Fruit fly (Drosophila melanogaster) whole organism, embryonic: ENCODE measurements around the gene g.

ENCODE experiments used
- Aef1 ChIP-seq: fragments of 200-800 bp; sonication (Bioruptor generic); IDR thresholded peaks from 3 replicates; pipeline ENCODE4 v1.3.6; 2022; ENCODE audit warnings: missing biosample characterization, missing genetic modification characterization
- Atf6 ChIP-seq: fragments of 200-800 bp; sonication (Bioruptor generic); IDR thresholded peaks from 2 replicates; pipeline ENCODE4 v1.3.6; 2022; ENCODE audit warnings: missing biosample characterization, missing genetic modification characterization
- Awh ChIP-seq: fragments of 200-800 bp; sonication (Bioruptor generic); IDR thresholded peaks from 2 replicates; pipeline ENCODE4, ENCODE4 v1.3.6; 2022; ENCODE audit warnings: missing biosample characterization, missing genetic modification characterization
- Bteb2 ChIP-seq: fragments of 200-800 bp; sonication (Bioruptor generic); optimal IDR thresholded peaks from 2 replicates; lab custom pipeline; 2016; ENCODE audit warnings: missing biosample characterization, missing genetic modification characterization
- CG10147 ChIP-seq: fragments of 200-800 bp; sonication (Bioruptor generic); optimal IDR thresholded peaks from 2 replicates; lab custom pipeline; 2019; ENCODE audit warnings: missing biosample characterization, mild to moderate bottlenecking, missing genetic modification characterization, moderate library complexity
- CG10543 ChIP-seq: fragments of 200-800 bp; sonication (Bioruptor generic); optimal IDR thresholded peaks from 3 replicates; lab custom pipeline; 2017; ENCODE audit warnings: missing biosample characterization, mild to moderate bottlenecking, missing genetic modification characterization, moderate library complexity
- CG11560 ChIP-seq: fragments of 200-800 bp; sonication (Bioruptor generic); IDR thresholded peaks from 3 replicates; pipeline ENCODE4 v1.3.6; 2022; ENCODE audit warnings: missing biosample characterization, missing genetic modification characterization
- CG12071 ChIP-seq: fragments of 200-800 bp; sonication (Bioruptor generic); optimal IDR thresholded peaks from 3 replicates; lab custom pipeline; 2018; ENCODE audit warnings: missing biosample characterization, mild to moderate bottlenecking, missing genetic modification characterization
- CG12391 ChIP-seq: fragments of 200-800 bp; sonication (Bioruptor generic); optimal IDR thresholded peaks from 3 replicates; lab custom pipeline; 2018; ENCODE audit warnings: missing biosample characterization, mild to moderate bottlenecking, missing genetic modification characterization, moderate library complexity
- CG12942 ChIP-seq: fragments of 200-800 bp; sonication (Bioruptor generic); optimal IDR thresholded peaks from 3 replicates; lab custom pipeline; 2016; ENCODE audit warnings: missing biosample characterization, missing genetic modification characterization
- CG14050 ChIP-seq: fragments of 200-800 bp; sonication (Bioruptor generic); IDR thresholded peaks from 3 replicates; pipeline ENCODE4 v1.3.6; 2022; ENCODE audit warnings: missing biosample characterization, missing genetic modification characterization
- CG15011 ChIP-seq: fragments of 200-800 bp; sonication (Bioruptor generic); optimal IDR thresholded peaks from 3 replicates; lab custom pipeline; 2018; ENCODE audit warnings: missing biosample characterization, mild to moderate bottlenecking, missing genetic modification characterization
- CG1529 ChIP-seq: fragments of 200-800 bp; sonication (Bioruptor generic); optimal IDR thresholded peaks from 3 replicates; lab custom pipeline; 2018; ENCODE audit warnings: missing biosample characterization, missing genetic modification characterization
- CG16779 ChIP-seq: fragments of 200-800 bp; sonication (Bioruptor generic); IDR thresholded peaks from 2 replicates; pipeline ENCODE4 v1.3.6; 2022; ENCODE audit warnings: missing biosample characterization, missing genetic modification characterization
- CG17802 ChIP-seq: fragments of 200-800 bp; sonication (Bioruptor generic); optimal IDR thresholded peaks from 2 replicates; lab custom pipeline; 2018; ENCODE audit warnings: missing biosample characterization, mild to moderate bottlenecking, missing genetic modification characterization, moderate library complexity
- CG2116 ChIP-seq: fragments of 200-800 bp; sonication (Bioruptor generic); optimal IDR thresholded peaks from 3 replicates; lab custom pipeline; 2018; ENCODE audit warnings: missing biosample characterization, mild to moderate bottlenecking, missing genetic modification characterization
- CG31224 ChIP-seq: fragments of 200-800 bp; sonication (Bioruptor generic); IDR thresholded peaks from 2 replicates; pipeline ENCODE4 v1.3.6; 2022; ENCODE audit warnings: missing biosample characterization, missing genetic modification characterization
- CG34224 ChIP-seq: fragments of 200-800 bp; sonication (Bioruptor generic); IDR thresholded peaks from 3 replicates; pipeline ENCODE4 v1.3.6; 2022; ENCODE audit warnings: missing biosample characterization, missing genetic modification characterization; ENCODE audit not compliant: partially characterized antibody
- CG3995 ChIP-seq: fragments of 200-800 bp; sonication (Bioruptor generic); optimal IDR thresholded peaks from 3 replicates; lab custom pipeline; 2016; ENCODE audit warnings: missing biosample characterization, missing genetic modification characterization
- CG4730 ChIP-seq: fragments of 200-800 bp; sonication (Bioruptor generic); IDR thresholded peaks from 2 replicates; pipeline ENCODE4 v1.3.6; 2022; ENCODE audit warnings: missing biosample characterization, missing genetic modification characterization
- CG6689 ChIP-seq: fragments of 200-800 bp; sonication (Bioruptor generic); IDR thresholded peaks from 2 replicates; pipeline ENCODE4 v1.3.6; 2022; ENCODE audit warnings: missing biosample characterization, missing genetic modification characterization
- CG7928 ChIP-seq: fragments of 200-800 bp; sonication (Bioruptor generic); optimal IDR thresholded peaks from 2 replicates; lab custom pipeline; 2017; ENCODE audit warnings: missing biosample characterization, mild to moderate bottlenecking, missing genetic modification characterization
- CG7963 ChIP-seq: fragments of 200-800 bp; sonication (Bioruptor generic); IDR thresholded peaks from 3 replicates; pipeline ENCODE4 v1.3.6; 2022; ENCODE audit warnings: missing biosample characterization, missing genetic modification characterization; ENCODE audit not compliant: partially characterized antibody
- CG8281 ChIP-seq: fragments of 200-800 bp; sonication (Bioruptor generic); optimal IDR thresholded peaks from 2 replicates; lab custom pipeline; 2018; ENCODE audit warnings: missing biosample characterization, mild to moderate bottlenecking, missing genetic modification characterization, moderate library complexity
- CG9215 ChIP-seq: fragments of 200-800 bp; sonication (Bioruptor generic); IDR thresholded peaks from 2 replicates; pipeline ENCODE4 v1.3.6; 2022; ENCODE audit warnings: missing biosample characterization, missing genetic modification characterization
- D ChIP-seq, 2 experiments: fragments of 200-800 bp in 1 of 2; fragments of >200 bp in 1 of 2; sonication (Bioruptor generic) in 1 of 2; optimal IDR thresholded peaks; 2 replicates in 1 of 2; 3 replicates in 1 of 2; lab custom pipeline; 2017; ENCODE audit warnings: mild to moderate bottlenecking in 1 of 2, missing biosample characterization in 1 of 2, missing genetic modification characterization in 1 of 2, missing genetic modification reagents in 1 of 2
- Dip2 ChIP-seq: fragments of 200-800 bp; sonication (Bioruptor generic); IDR thresholded peaks from 2 replicates; pipeline ENCODE4 v1.3.6; 2022; ENCODE audit warnings: missing biosample characterization, missing genetic modification characterization
- Dll ChIP-seq: fragments of 200-800 bp; sonication (Bioruptor generic); IDR thresholded peaks from 4 replicates; pipeline ENCODE4 v1.3.6; 2022; ENCODE audit warnings: missing biosample characterization, missing genetic modification characterization; ENCODE audit not compliant: partially characterized antibody
- Elba2 ChIP-seq: fragments of 200-800 bp; sonication (Bioruptor generic); optimal IDR thresholded peaks from 3 replicates; lab custom pipeline; 2016; ENCODE audit warnings: missing biosample characterization, missing genetic modification characterization
- HLH4C ChIP-seq: fragments of 200-800 bp; sonication (Bioruptor generic); IDR thresholded peaks from 3 replicates; pipeline ENCODE4 v1.3.6; 2022; ENCODE audit warnings: missing biosample characterization, missing genetic modification characterization; ENCODE audit not compliant: partially characterized antibody
- Opbp ChIP-seq: fragments of 200-800 bp; sonication (Bioruptor generic); IDR thresholded peaks from 3 replicates; pipeline ENCODE4 v1.3.6; 2022; ENCODE audit warnings: missing biosample characterization, missing genetic modification characterization; ENCODE audit not compliant: partially characterized antibody
- Scr ChIP-seq: fragments of 200-800 bp; sonication (Bioruptor generic); IDR thresholded peaks from 2 replicates; pipeline ENCODE4 v1.3.6; 2022; ENCODE audit warnings: missing biosample characterization, missing genetic modification characterization; ENCODE audit not compliant: partially characterized antibody
- Ssrp ChIP-seq: fragments of 200-800 bp; sonication (Bioruptor generic); optimal IDR thresholded peaks from 2 replicates; lab custom pipeline; 2018; ENCODE audit warnings: missing biosample characterization, mild to moderate bottlenecking, missing genetic modification characterization, moderate library complexity
- TFAM ChIP-seq: fragments of 200-800 bp; sonication (Bioruptor generic); optimal IDR thresholded peaks from 2 replicates; lab custom pipeline; 2017; ENCODE audit warnings: missing biosample characterization, missing genetic modification characterization, inconsistent platforms
- da ChIP-seq: fragments of 200-800 bp; sonication (Bioruptor generic); optimal IDR thresholded peaks from 2 replicates; lab custom pipeline; 2016; ENCODE audit warnings: missing biosample characterization, missing genetic modification characterization
- danr ChIP-seq: fragments of 200-800 bp; sonication (Bioruptor generic); IDR thresholded peaks from 2 replicates; pipeline ENCODE4 v1.3.6; 2022; ENCODE audit warnings: missing biosample characterization, missing genetic modification characterization
- dpn ChIP-seq, 2 experiments: fragments of 200-800 bp; sonication (Bioruptor generic); optimal IDR thresholded peaks; 3 replicates each; lab custom pipeline; 2016; ENCODE audit warnings: missing biosample characterization in 2 of 2, missing genetic modification characterization in 2 of 2
- hth ChIP-seq: fragments of >200 bp; optimal IDR thresholded peaks from 2 replicates; lab custom pipeline; 2017; ENCODE audit warnings: inconsistent platforms
- insv ChIP-seq, 2 experiments: fragments of 200-800 bp; sonication (Bioruptor generic); optimal IDR thresholded peaks; 3 replicates each; lab custom pipeline; 2016 to 2018; ENCODE audit warnings: missing biosample characterization in 2 of 2, missing genetic modification characterization in 2 of 2
- kah ChIP-seq: fragments of 200-800 bp; sonication (Bioruptor generic); optimal IDR thresholded peaks from 2 replicates; lab custom pipeline; 2018; ENCODE audit warnings: missing biosample characterization, mild to moderate bottlenecking, missing genetic modification characterization
- kni ChIP-seq: fragments of 200-800 bp; sonication (Bioruptor generic); optimal IDR thresholded peaks from 3 replicates; lab custom pipeline; 2017; ENCODE audit warnings: mild to moderate bottlenecking, missing biosample characterization, missing genetic modification reagents, missing genetic modification characterization
- lov ChIP-seq, 2 experiments: fragments of 200-800 bp in 1 of 2; fragments of >200 bp in 1 of 2; sonication (Bioruptor generic) in 1 of 2; IDR thresholded peaks in 1 of 2; optimal IDR thresholded peaks in 1 of 2; 2 replicates in 1 of 2; 3 replicates in 1 of 2; pipeline versions ENCODE4 v1.3.6 to Lab custom; 2017 to 2022; ENCODE audit warnings: missing biosample characterization in 1 of 2, missing genetic modification characterization in 1 of 2
- maf-S ChIP-seq: fragments of 200-800 bp; sonication (Bioruptor generic); optimal IDR thresholded peaks from 2 replicates; lab custom pipeline; 2016; ENCODE audit warnings: missing biosample characterization, missing genetic modification characterization
- odd ChIP-seq: fragments of 200-800 bp; sonication (Bioruptor generic); optimal IDR thresholded peaks from 2 replicates; lab custom pipeline; 2017; ENCODE audit warnings: missing biosample characterization, mild to moderate bottlenecking, missing genetic modification characterization
- sna ChIP-seq: fragments of 200-800 bp; sonication (Bioruptor generic); IDR thresholded peaks from 2 replicates; pipeline ENCODE4 v1.3.6; 2022; ENCODE audit warnings: missing biosample characterization, missing genetic modification characterization; ENCODE audit not compliant: partially characterized antibody
- stc ChIP-seq: fragments of 200-800 bp; sonication (Bioruptor generic); IDR thresholded peaks from 2 replicates; pipeline ENCODE4 v1.3.6; 2022; ENCODE audit warnings: missing biosample characterization, missing genetic modification characterization
- tgo ChIP-seq: fragments of 200-800 bp; sonication (Bioruptor generic); IDR thresholded peaks from 3 replicates; pipeline ENCODE4 v1.3.6; 2022; ENCODE audit warnings: missing biosample characterization, missing genetic modification characterization
- tio ChIP-seq: fragments of 200-800 bp; sonication (Bioruptor generic); optimal IDR thresholded peaks from 2 replicates; lab custom pipeline; 2017; ENCODE audit warnings: missing biosample characterization, missing genetic modification characterization, inconsistent platforms
- tx ChIP-seq: fragments of 200-800 bp; sonication (Bioruptor generic); optimal IDR thresholded peaks from 2 replicates; lab custom pipeline; 2016; ENCODE audit warnings: missing biosample characterization, missing genetic modification characterization
- z ChIP-seq: fragments of 200-800 bp; sonication (Bioruptor generic); IDR thresholded peaks from 3 replicates; pipeline ENCODE4 v1.3.6; 2022; ENCODE audit warnings: missing biosample characterization, missing genetic modification characterization

Gene g

DNA sequence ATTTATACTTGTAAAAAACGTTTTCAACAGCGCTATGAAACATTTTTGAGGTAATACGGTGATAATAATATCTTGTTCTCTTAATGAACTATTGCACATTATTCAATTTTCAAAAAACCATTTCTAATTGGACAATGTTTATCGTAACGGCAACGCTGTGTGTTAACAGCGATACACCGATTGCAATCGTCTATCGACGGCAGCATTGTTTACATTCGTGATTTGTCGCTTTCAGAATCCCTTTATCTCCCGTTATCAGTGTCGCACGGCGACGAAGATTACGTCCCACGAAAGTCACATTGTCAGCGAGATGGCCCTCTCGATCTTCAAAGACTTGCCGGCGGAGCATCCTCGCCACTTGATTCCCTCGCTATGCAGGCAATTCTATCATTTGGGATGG, 1.9 kb upstream of the g start, which contains the start of gene CG11134 (continued):
- TF ChIP-seq Dip2 (GFP tag; lab: Robert Waterston, UW) (no peak), sna (GFP tag; lab: Robert Waterston, UW) (no peak), hth (no peak), CG31224 (GFP tag; lab: Robert Waterston, UW) (no peak), TFAM (GFP tag; lab: Kevin White, UChicago) (no peak), HLH4C (peak; percentile 60; the same call in 2 of the 3 replicates), CG10147 (GFP tag; lab: Kevin White, UChicago) (no peak), CG12071 (GFP tag; lab: Kevin White, UChicago) (no peak), CG8281 (tag; lab: Kevin White, UChicago) (no peak), tx (GFP tag; lab: Kevin White, UChicago) (no peak), dpn (GFP tag; optimal IDR thresholded peaks at IDR 0.05; lab: Kevin White, UChicago) (no peak), Dll (GFP tag; lab: Robert Waterston, UW) (0 out of 4 replicates have a peak, but pooled peaks have one; percentile 51), CG12942 (GFP tag; lab: Kevin White, UChicago) (no peak), kni (no peak), tgo (GFP tag; lab: Robert Waterston, UW) (no peak), odd (GFP tag; lab: Kevin White, UChicago) (no peak), CG9215 (GFP tag; lab: Robert Waterston, UW) (no peak), CG11560 (tag; lab: Robert Waterston, UW) (no peak), CG12391 (no peak), Opbp (GFP tag; lab: Robert Waterston, UW) (peak; percentile 40; the same call in 1 of the 3 replicates), z (GFP tag; lab: Robert Waterston, UW) (no peak), maf-S (no peak), CG16779 (no peak), Scr (GFP tag; lab: Robert Waterston, UW) (peak; percentile 51), CG2116 (GFP tag; lab: Kevin White, UChicago) (peak; percentile 84), CG15011 (GFP tag; lab: Kevin White, UChicago) (no peak), tio (GFP tag; lab: Kevin White, UChicago) (no peak), CG34224 (peak; percentile 43; the same call in 1 of the 3 replicates), CG3995 (no peak), Bteb2 (GFP tag; lab: Kevin White, UChicago) (no peak), Awh (no peak), CG7928 (GFP tag; lab: Kevin White, UChicago) (no peak), Atf6 (no peak), kah (GFP tag; lab: Kevin White, UChicago) (no peak), CG14050 (no peak), insv (GFP tag; optimal IDR thresholded peaks at IDR 0.05; lab: Kevin White, UChicago) (peak in 1 of 2 experiments; percentile 83), lov (optimal IDR thresholded peaks at IDR 0.05; lab: Kevin White, UChicago) (no peak), lov (GFP tag; IDR thresholded peaks at IDR 0.05; lab: Robert Waterston, UW) (no peak), CG6689 (GFP tag; lab: Robert Waterston, UW) (no peak), CG17802 (tag; lab: Kevin White, UChicago) (no peak), da (GFP tag; lab: Kevin White, UChicago) (no peak), CG10543 (GFP tag; lab: Kevin White, UChicago) (no peak), stc (GFP tag; lab: Robert Waterston, UW) (no peak), danr (GFP tag; lab: Robert Waterston, UW) (no peak), D (optimal IDR thresholded peaks at IDR 0.05; lab: Kevin White, UChicago) (no peak), D (GFP tag; optimal IDR thresholded peaks at IDR 0.05; lab: Kevin White, UChicago) (no peak), CG4730 (GFP tag; lab: Robert Waterston, UW) (no peak), Elba2 (GFP tag; lab: Kevin White, UChicago) (no peak), Aef1 (GFP tag; lab: Robert Waterston, UW) (no peak), Ssrp (no peak), CG7963 (GFP tag; lab: Robert Waterston, UW) (peak; percentile 38; the same call in 1 of the 3 replicates), CG1529 (no peak)
